Worm (Caenorhabditis elegans): ENCODE results near the gene asp-16.

asp-16 gene

ce11 chrV:19000542-19000941 lies 41.9 kb downstream of the asp-16 start:
- TF ChIP-seq hmg-1.2 (GFP tag; IDR thresholded peaks at IDR 0.05), result no peak
- no peak for TF ChIP-seq F55B11.4 (tag; optimal IDR thresholded peaks at IDR 0.05; ENCODE audit: borderline replicate concordance, insufficient read depth)

ce11 chrV:18998045-18998444 lies 44.4 kb downstream of the asp-16 start, which contains the start of gene tgt-2:
Gene tgt-2, plus strand, starts transcription at chrV:18998345.
- no peak for TF ChIP-seq mel-28 (tag; optimal IDR thresholded peaks at IDR 0.05; ENCODE audit: borderline replicate concordance)
- no peak for TF ChIP-seq ama-1 (optimal IDR thresholded peaks at IDR 0.05)
- TF ChIP-seq ama-1 (GFP tag; optimal IDR thresholded peaks at IDR 0.05), result no peak
- no peak for TF ChIP-seq hmg-1.2 (GFP tag; IDR thresholded peaks at IDR 0.05)
- no peak for TF ChIP-seq F55B11.4 (tag; optimal IDR thresholded peaks at IDR 0.05; ENCODE audit: borderline replicate concordance, insufficient read depth)
- no peak for TF ChIP-seq snpc-1.1 (tag; optimal IDR thresholded peaks at IDR 0.05; ENCODE audit: insufficient read depth)
- TF ChIP-seq nhr-27 (tag; optimal IDR thresholded peaks at IDR 0.05), result no peak
- no peak for TF ChIP-seq athp-1 (tag; optimal IDR thresholded peaks at IDR 0.05)
- TF ChIP-seq ekl-4 (GFP tag; IDR thresholded peaks at IDR 0.05), result no peak
- TF ChIP-seq ztf-6 (GFP tag; IDR thresholded peaks at IDR 0.05), result no peak
- TF ChIP-seq fkh-3 (tag; optimal IDR thresholded peaks at IDR 0.05), result no peak
- TF ChIP-seq ceh-27 (GFP tag; optimal IDR thresholded peaks at IDR 0.05), result no peak
- TF ChIP-seq lin-26 (GFP tag; IDR thresholded peaks at IDR 0.05), result no peak
- no peak for TF ChIP-seq K11D2.4 (GFP tag; IDR thresholded peaks at IDR 0.05)

- TF ChIP-seq B0336.3 (GFP tag; IDR thresholded peaks at IDR 0.05) (no peak), efl-1 (GFP tag; optimal IDR thresholded peaks at IDR 0.05) (no peak), die-1 (tag; optimal IDR thresholded peaks at IDR 0.05) (no peak), lin-26 (GFP tag; IDR thresholded peaks at IDR 0.05) (no peak)
These were observed 48.8 kb downstream of the asp-16 start, which contains the start of gene gtf-2F2 for ce11 chrV:18993535-18993990. Gene gtf-2F2, plus strand, starts transcription at chrV:18993940.

ce11 chrV:18993017-18993416 lies 49.4 kb downstream of the asp-16 start:
- TF ChIP-seq F55B11.4 (tag; optimal IDR thresholded peaks at IDR 0.05; ENCODE audit: borderline replicate concordance, insufficient read depth) (no peak), Y79H2A.3 (GFP tag; conservative IDR thresholded peaks at IDR 0.05) (no peak), xnd-1 (tag; optimal IDR thresholded peaks at IDR 0.05) (no peak), ztf-25 (GFP tag; IDR thresholded peaks at IDR 0.05) (no peak), snpc-1.1 (tag; optimal IDR thresholded peaks at IDR 0.05; ENCODE audit: insufficient read depth) (no peak), Y56A3A.18 (GFP tag; IDR thresholded peaks at IDR 0.05) (no peak), mes-4 (tag; optimal IDR thresholded peaks at IDR 0.05) (no peak), hlh-26 (GFP tag; conservative IDR thresholded peaks at IDR 0.05) (no peak), attf-3 (GFP tag; conservative IDR thresholded peaks at IDR 0.05) (no peak), nhr-120 (GFP tag; IDR thresholded peaks at IDR 0.05) (no peak), tbx-9 (tag; optimal IDR thresholded peaks at IDR 0.05; ENCODE audit: borderline replicate concordance) (no peak), B0336.3 (GFP tag; IDR thresholded peaks at IDR 0.05) (no peak), repo-1 (tag; optimal IDR thresholded peaks at IDR 0.05) (no peak), B0261.1 (tag; optimal IDR thresholded peaks at IDR 0.05) (no peak)

ce11 chrV:18990958-18991357 lies 51.4 kb downstream of the asp-16 start:
- TF ChIP-seq F33H1.4 (GFP tag; IDR thresholded peaks at IDR 0.05) (no peak), ceh-27 (GFP tag; optimal IDR thresholded peaks at IDR 0.05) (no peak), egrh-3 (GFP tag; IDR thresholded peaks at IDR 0.05) (peak; percentile 70; the same call in 1 of the 2 replicates), hmg-1.2 (GFP tag; IDR thresholded peaks at IDR 0.05) (no peak), zfh-2 (GFP tag; conservative IDR thresholded peaks at IDR 0.05) (peak; percentile 74), snpc-1.1 (tag; optimal IDR thresholded peaks at IDR 0.05; ENCODE audit: insufficient read depth) (no peak), C17E4.6 (GFP tag; IDR thresholded peaks at IDR 0.05) (no peak), rec-8 (tag; optimal IDR thresholded peaks at IDR 0.05) (no peak), ekl-4 (GFP tag; IDR thresholded peaks at IDR 0.05) (no peak), hlh-26 (GFP tag; conservative IDR thresholded peaks at IDR 0.05) (no peak)
